Fruit fly (Drosophila melanogaster): ENCODE measurements around the gene RfC3.

RfC3 gene

DNA sequence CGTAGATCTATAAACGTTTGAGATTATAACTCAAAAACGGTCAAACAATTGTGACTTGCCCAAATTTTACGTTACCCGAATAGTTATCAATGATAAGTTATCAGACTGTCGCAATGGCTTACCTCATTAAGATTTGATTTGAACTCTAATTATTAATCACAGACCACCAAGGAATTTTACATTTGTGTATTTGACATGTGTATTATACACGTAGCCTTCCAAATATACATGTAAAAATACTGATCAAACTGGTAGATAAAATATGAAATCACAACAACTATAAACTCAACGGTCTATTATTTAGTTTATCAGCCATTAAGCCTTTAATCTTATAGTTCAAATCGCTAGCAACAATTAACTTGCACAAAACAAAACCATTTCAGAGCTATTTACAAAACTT, 25.5 kb upstream of the RfC3 start:
- TF ChIP-seq Dll (optimal IDR thresholded peaks at IDR 0.05), result no peak
- no peak for TF ChIP-seq psq (optimal IDR thresholded peaks at IDR 0.05)
- no peak for TF ChIP-seq pan (optimal IDR thresholded peaks at IDR 0.05)
- TF ChIP-seq usp (GFP tag; optimal IDR thresholded peaks at IDR 0.05), result no peak
- no peak for TF ChIP-seq EcR (GFP tag; optimal IDR thresholded peaks at IDR 0.05)
- no peak for TF ChIP-seq CG8478 (optimal IDR thresholded peaks at IDR 0.05)

- TF ChIP-seq EcR (GFP tag; optimal IDR thresholded peaks at IDR 0.05) (no peak), psq (optimal IDR thresholded peaks at IDR 0.05) (no peak), pan (optimal IDR thresholded peaks at IDR 0.05) (no peak), usp (GFP tag; optimal IDR thresholded peaks at IDR 0.05) (no peak), CG8478 (optimal IDR thresholded peaks at IDR 0.05) (no peak), Dll (optimal IDR thresholded peaks at IDR 0.05) (no peak)
Observed at dm6 chr2L:10395035-10395434, 24.0 kb upstream of the RfC3 start.

DNA sequence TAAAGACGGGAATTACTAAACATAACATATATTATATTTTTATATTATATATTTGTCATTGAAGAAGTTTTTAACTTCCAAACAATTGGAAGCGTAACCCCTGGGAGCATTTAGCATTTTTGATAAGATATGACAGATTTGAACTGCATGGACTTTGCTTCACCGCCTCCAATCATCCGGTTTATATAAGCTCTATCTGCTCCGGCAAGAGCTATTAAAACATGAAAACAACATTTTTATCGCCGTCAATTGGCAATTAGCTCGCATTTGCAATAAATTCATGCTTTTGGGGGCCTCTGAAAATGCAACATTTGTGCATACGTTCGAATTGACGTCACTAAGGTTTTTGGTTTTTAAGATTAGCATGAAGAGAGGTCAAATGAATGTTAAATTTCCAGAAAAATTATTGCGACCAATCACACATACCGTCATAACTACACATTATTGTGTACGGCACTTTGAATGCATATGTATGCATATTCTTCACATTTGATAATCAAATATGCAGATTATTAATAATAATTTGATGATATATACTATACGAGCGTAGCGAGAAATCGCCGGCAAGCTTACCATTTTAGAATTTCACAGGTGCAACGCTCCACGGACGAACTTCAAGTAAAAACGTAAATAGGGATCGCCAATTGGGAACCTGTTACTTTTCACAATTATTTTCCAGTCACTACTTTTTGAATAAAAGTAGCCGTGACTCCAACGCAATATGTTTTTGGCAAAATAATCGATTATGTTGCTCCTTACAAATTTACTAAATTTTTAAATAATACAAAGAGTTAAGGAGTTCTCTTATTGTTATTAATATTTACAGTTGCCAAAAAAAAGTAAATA, 23.1 kb upstream of the RfC3 start, which contains the start of gene Mdh1:
TSS of gene Mdh1 (minus strand) at position 691 of the 846 bp plus-strand sequence.
- TF ChIP-seq pan (optimal IDR thresholded peaks at IDR 0.05) (no peak), Dll (optimal IDR thresholded peaks at IDR 0.05) (no peak), psq (optimal IDR thresholded peaks at IDR 0.05) (no peak), CG8478 (optimal IDR thresholded peaks at IDR 0.05) (no peak), EcR (GFP tag; optimal IDR thresholded peaks at IDR 0.05) (no peak), usp (GFP tag; optimal IDR thresholded peaks at IDR 0.05) (no peak)

DNA sequence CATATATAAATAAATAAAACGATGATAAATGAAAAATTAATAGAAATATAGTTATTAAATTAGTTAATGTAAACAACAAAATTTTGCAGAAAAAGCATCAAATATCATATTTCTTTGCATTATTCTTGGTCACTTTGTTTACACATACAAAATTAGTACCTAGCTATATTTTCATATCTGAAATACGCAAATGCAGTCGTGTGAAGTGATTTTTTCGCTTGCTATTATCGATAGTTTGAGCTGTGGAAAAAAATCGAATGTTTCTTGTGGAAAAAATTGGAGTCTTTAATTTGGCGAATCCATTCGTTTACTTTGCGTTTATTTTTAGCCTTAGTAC, 22.5 kb upstream of the RfC3 start, which contains the start of gene Cnot4:
TSS of gene Cnot4 (plus strand) at position 229 of the 337 bp plus-strand sequence.
- TF ChIP-seq EcR (GFP tag; optimal IDR thresholded peaks at IDR 0.05) (no peak), CG8478 (optimal IDR thresholded peaks at IDR 0.05) (no peak), pan (optimal IDR thresholded peaks at IDR 0.05) (no peak), usp (GFP tag; optimal IDR thresholded peaks at IDR 0.05) (no peak), psq (optimal IDR thresholded peaks at IDR 0.05) (no peak), Dll (optimal IDR thresholded peaks at IDR 0.05) (no peak)

DNA sequence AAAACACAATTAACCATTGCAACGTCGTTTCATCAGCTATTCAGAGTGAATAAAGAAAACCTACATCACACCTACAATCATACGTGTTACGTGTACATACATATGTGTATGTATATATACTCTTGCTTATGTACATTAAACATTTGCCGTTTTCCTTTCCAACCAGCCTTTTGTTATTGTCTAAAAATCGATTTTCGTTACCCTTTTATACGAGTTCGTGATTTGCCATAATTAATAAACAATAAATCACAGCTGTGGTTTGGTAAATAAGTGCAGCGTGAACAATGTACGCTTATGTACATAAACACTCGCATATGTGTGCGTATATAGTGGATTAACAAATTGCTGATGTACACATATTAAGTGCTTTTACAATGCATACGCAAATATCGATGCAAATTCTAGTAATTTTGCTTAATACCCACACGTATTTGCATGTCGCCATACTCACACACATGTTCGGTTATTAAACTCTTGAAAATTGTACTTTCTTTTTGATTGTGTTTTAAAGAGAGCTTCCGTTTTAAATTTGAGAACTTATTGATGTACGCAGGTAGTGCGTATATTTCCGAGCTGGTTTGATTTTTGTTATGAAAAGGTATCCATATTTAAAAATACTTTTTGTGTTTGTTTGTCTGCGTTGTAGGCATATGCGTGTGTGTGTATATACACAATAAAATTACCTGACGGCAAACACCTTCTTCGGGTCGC, 22.0 kb upstream of the RfC3 start:
- TF ChIP-seq usp (GFP tag; optimal IDR thresholded peaks at IDR 0.05) (no peak), psq (optimal IDR thresholded peaks at IDR 0.05) (no peak), pan (optimal IDR thresholded peaks at IDR 0.05) (no peak), CG8478 (optimal IDR thresholded peaks at IDR 0.05) (no peak), Dll (optimal IDR thresholded peaks at IDR 0.05) (no peak), EcR (GFP tag; optimal IDR thresholded peaks at IDR 0.05) (no peak)

- TF ChIP-seq psq (optimal IDR thresholded peaks at IDR 0.05) (no peak), pan (optimal IDR thresholded peaks at IDR 0.05) (no peak)
Observed at dm6 chr2L:10403803-10404315, 15.1 kb upstream of the RfC3 start.

- no peak for TF ChIP-seq Dll (optimal IDR thresholded peaks at IDR 0.05)
- TF ChIP-seq psq (optimal IDR thresholded peaks at IDR 0.05), result no peak
- no peak for TF ChIP-seq usp (GFP tag; optimal IDR thresholded peaks at IDR 0.05)
- no peak for TF ChIP-seq EcR (GFP tag; optimal IDR thresholded peaks at IDR 0.05)
- no peak for TF ChIP-seq CG8478 (optimal IDR thresholded peaks at IDR 0.05)
- no peak for TF ChIP-seq pan (optimal IDR thresholded peaks at IDR 0.05)
Observed at dm6 chr2L:10405008-10405654, 13.9 kb upstream of the RfC3 start, which contains the start of the genes CG17768, LSm-4 and Ir31a. TSS of gene CG17768 (minus strand) at chr2L:10405203. TSS of gene LSm-4 (minus strand) at chr2L:10405203. TSS of gene Ir31a (plus strand) at chr2L:10405565.

DNA sequence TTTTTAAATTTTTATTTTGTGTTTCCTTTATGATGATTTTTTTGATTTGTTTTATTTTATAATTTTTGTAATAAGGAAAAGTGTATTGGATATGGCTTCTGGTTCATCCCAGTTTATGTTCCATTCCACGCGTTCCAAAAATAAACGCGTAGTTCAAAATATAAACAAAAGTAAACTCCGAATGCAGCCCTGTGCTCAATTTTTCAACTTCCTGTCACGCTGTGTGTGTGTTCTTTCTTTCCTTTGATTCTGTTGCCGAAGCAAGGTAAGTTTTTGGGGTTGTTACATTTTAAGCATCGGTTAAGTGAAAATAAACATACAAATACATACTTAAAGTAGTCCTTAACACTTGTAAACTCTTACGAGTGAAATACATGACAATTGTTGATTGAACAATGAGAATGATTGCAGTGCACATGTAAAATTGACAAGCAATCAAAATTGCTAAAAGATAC, 10.8 kb upstream of the RfC3 start, which contains the start of the genes Ip259 and RpS27A:
TSS of gene Ip259 (plus strand) at position 231 of the 455 bp plus-strand sequence.
TSS of gene RpS27A (plus strand) at position 231 of the 455 bp plus-strand sequence.
- TF ChIP-seq usp (GFP tag; optimal IDR thresholded peaks at IDR 0.05) (no peak), pan (optimal IDR thresholded peaks at IDR 0.05) (no peak), Dll (optimal IDR thresholded peaks at IDR 0.05) (no peak), EcR (GFP tag; optimal IDR thresholded peaks at IDR 0.05) (no peak), CG8478 (optimal IDR thresholded peaks at IDR 0.05) (no peak), psq (optimal IDR thresholded peaks at IDR 0.05) (no peak)

dm6 chr2L:10413251-10414127, 5.5 kb upstream of the RfC3 start, which contains the start of the genes CG5355 and Klp31E:
TSS of gene CG5355 (minus strand) at chr2L:10413463.
TSS of gene Klp31E (plus strand) at chr2L:10414017.
- TF ChIP-seq usp (GFP tag; optimal IDR thresholded peaks at IDR 0.05) (no peak), EcR (GFP tag; optimal IDR thresholded peaks at IDR 0.05) (no peak), CG8478 (optimal IDR thresholded peaks at IDR 0.05) (no peak), psq (optimal IDR thresholded peaks at IDR 0.05) (no peak)

All from whole organism.